Worm (Caenorhabditis elegans): ENCODE results near the gene C30F2.2.

- TF ChIP-seq snpc-4 (tag; optimal IDR thresholded peaks at IDR 0.05) = no peak
- TF ChIP-seq unc-62 (GFP tag; optimal IDR thresholded peaks at IDR 0.05) = no peak
- TF ChIP-seq sptf-1 (tag; optimal IDR thresholded peaks at IDR 0.05) = no peak
- TF ChIP-seq blmp-1 (tag; optimal IDR thresholded peaks at IDR 0.05) = no peak
- TF ChIP-seq elt-1 (tag; optimal IDR thresholded peaks at IDR 0.05; ENCODE audit: borderline replicate concordance, insufficient read depth) = no peak
- no peak for TF ChIP-seq ces-1 (GFP tag; optimal IDR thresholded peaks at IDR 0.05)
- no peak for TF ChIP-seq nhr-237 (tag; optimal IDR thresholded peaks at IDR 0.05)
- no peak for TF ChIP-seq unc-39 (tag; optimal IDR thresholded peaks at IDR 0.05)
- TF ChIP-seq mab-5 (tag; optimal IDR thresholded peaks at IDR 0.05) = no peak
- TF ChIP-seq mls-2 (tag; optimal IDR thresholded peaks at IDR 0.05) = no peak
These were observed 2.8 kb upstream of the C30F2.2 start for ce11 chrX:16087842-16088241.

Data from whole organism, mixed stage, embryonic.